Worm (Caenorhabditis elegans) whole organism, mixed stage, embryonic: ENCODE measurements around the gene R02D3.8.

ENCODE experiments used
- M03D4.4 ChIP-seq: sonication (generic microtip); optimal IDR thresholded peaks from 2 replicates; lab custom pipeline; 2017; ENCODE audit warnings: mild to moderate bottlenecking, missing genetic modification characterization, missing compliant biosample characterization
- ceh-39 ChIP-seq: fragments of 150-350 bp; optimal IDR thresholded peaks from 2 replicates; lab custom pipeline; 2014; ENCODE audit warnings: missing biosample characterization, missing genetic modification characterization
- lin-13 ChIP-seq: fragments of 150-350 bp; optimal IDR thresholded peaks from 2 replicates; lab custom pipeline; 2014; ENCODE audit warnings: missing biosample characterization, missing genetic modification characterization
- lin-32 ChIP-seq: fragments of 200-800 bp; sonication (Bioruptor generic); optimal IDR thresholded peaks from 2 replicates; lab custom pipeline; 2018; ENCODE audit warnings: mild to moderate bottlenecking, missing genetic modification characterization, missing compliant biosample characterization
- mep-1 ChIP-seq: fragments of 150-350 bp; optimal IDR thresholded peaks from 2 replicates; lab custom pipeline; 2017; ENCODE audit warnings: missing biosample characterization, missing genetic modification reagents, missing genetic modification characterization, inconsistent platforms
- nhr-237 ChIP-seq: fragments of 150-350 bp; optimal IDR thresholded peaks from 2 replicates; lab custom pipeline; 2014; ENCODE audit warnings: missing biosample characterization, missing genetic modification characterization
- nhr-28 ChIP-seq: fragments of 150-350 bp; optimal IDR thresholded peaks from 2 replicates; lab custom pipeline; 2014; ENCODE audit warnings: missing biosample characterization, missing genetic modification characterization
- nhr-76 ChIP-seq: sonication (generic microtip); optimal IDR thresholded peaks from 2 replicates; lab custom pipeline; 2017; ENCODE audit warnings: missing biosample characterization, missing genetic modification characterization
- pha-4 ChIP-seq: fragments of 150-350 bp; optimal IDR thresholded peaks from 2 replicates; lab custom pipeline; 2018; ENCODE audit warnings: missing biosample characterization, missing genetic modification reagents, missing genetic modification characterization
- sptf-1 ChIP-seq: sonication (generic microtip); optimal IDR thresholded peaks from 2 replicates; lab custom pipeline; 2017; ENCODE audit warnings: mild to moderate bottlenecking, missing genetic modification characterization, moderate library complexity, missing compliant biosample characterization
- tbx-8 ChIP-seq: fragments of 200-800 bp; sonication (Bioruptor generic); optimal IDR thresholded peaks from 2 replicates; lab custom pipeline; 2018; ENCODE audit warnings: mild to moderate bottlenecking, missing genetic modification characterization, moderate library complexity, missing compliant biosample characterization
- unc-39 ChIP-seq: fragments of 150-350 bp; optimal IDR thresholded peaks from 2 replicates; lab custom pipeline; 2014; ENCODE audit warnings: missing biosample characterization, missing genetic modification characterization

DNA sequence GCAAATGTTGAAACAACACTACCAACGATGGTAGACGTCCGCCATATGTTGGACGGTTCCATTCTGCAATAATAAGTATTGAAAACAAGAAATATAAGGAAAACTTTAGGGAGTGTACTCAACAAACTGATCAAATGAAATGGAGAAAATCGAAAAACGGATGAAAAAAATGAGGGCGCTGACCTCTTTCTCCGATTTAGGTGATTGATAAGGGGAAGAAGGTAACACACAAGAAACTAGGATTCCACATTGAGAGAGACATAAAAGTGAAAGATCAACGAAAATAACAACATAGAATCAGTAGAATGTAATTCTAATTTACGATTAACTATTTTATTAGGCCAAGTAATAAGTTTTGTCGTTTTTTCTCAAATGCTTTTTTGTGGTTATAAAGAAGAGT is 2.1 kb upstream of the R02D3.8 start, which contains the start of gene dpy-9:
- TF ChIP-seq M03D4.4 (tag; lab: Kevin White, UChicago) (no peak), nhr-237 (tag; lab: Kevin White, UChicago) (no peak), nhr-28 (tag; lab: Kevin White, UChicago) (no peak), mep-1 (tag; lab: Kevin White, UChicago) (no peak), sptf-1 (tag; lab: Kevin White, UChicago) (no peak), ceh-39 (tag; lab: Kevin White, UChicago) (no peak), lin-13 (tag; lab: Kevin White, UChicago) (no peak), nhr-76 (no peak), tbx-8 (GFP tag; lab: Kevin White, UChicago) (no peak), pha-4 (tag; lab: Kevin White, UChicago) (no peak), lin-32 (GFP tag; lab: Kevin White, UChicago) (no peak), unc-39 (no peak)
